Fruit fly (Drosophila melanogaster) whole organism, prepupa: ENCODE results near the gene CG33267.

Experiments used
- Blimp-1 ChIP-seq: fragments of 200-800 bp; sonication (Bioruptor generic); optimal IDR thresholded peaks from 3 replicates; lab custom pipeline; 2017; ENCODE audit warnings: missing biosample characterization, missing genetic modification characterization, mild to moderate bottlenecking, moderate library complexity, missing genetic modification reagents
- CG10631 ChIP-seq: fragments of 200-800 bp; sonication (Bioruptor generic); optimal IDR thresholded peaks from 2 replicates; lab custom pipeline; 2016; ENCODE audit warnings: missing biosample characterization, missing genetic modification characterization
- CG10669 ChIP-seq: fragments of 200-800 bp; sonication (Bioruptor generic); optimal IDR thresholded peaks from 3 replicates; lab custom pipeline; 2018; ENCODE audit warnings: missing biosample characterization, mild to moderate bottlenecking, missing genetic modification characterization, moderate library complexity
- CG11294 ChIP-seq: fragments of 200-800 bp; sonication (Bioruptor generic); IDR thresholded peaks from 2 replicates; pipeline ENCODE4 v1.3.6; 2022; ENCODE audit warnings: missing biosample characterization, missing genetic modification characterization
- CG11762 ChIP-seq: fragments of 200-800 bp; sonication (Bioruptor generic); optimal IDR thresholded peaks from 3 replicates; lab custom pipeline; 2016; ENCODE audit warnings: missing biosample characterization, missing genetic modification characterization; ENCODE audit not compliant: insufficient read depth
- CG11902 ChIP-seq: fragments of 200-800 bp; sonication (Bioruptor generic); optimal IDR thresholded peaks from 3 replicates; lab custom pipeline; 2016; ENCODE audit warnings: missing biosample characterization, missing genetic modification characterization
- CG15336 ChIP-seq: fragments of 200-800 bp; sonication (Bioruptor generic); IDR thresholded peaks from 2 replicates; pipeline ENCODE4 v1.3.6; 2022; ENCODE audit warnings: missing biosample characterization, missing genetic modification characterization
- CG16779 ChIP-seq: fragments of 200-800 bp; sonication (Bioruptor generic); optimal IDR thresholded peaks from 3 replicates; lab custom pipeline; 2017; ENCODE audit warnings: missing biosample characterization, mild to moderate bottlenecking, missing genetic modification characterization
- CG3032 ChIP-seq: fragments of 200-800 bp; optimal IDR thresholded peaks from 2 replicates; lab custom pipeline; 2019; ENCODE audit warnings: missing biosample characterization, mild to moderate bottlenecking, missing genetic modification characterization, moderate library complexity
- CG31627 ChIP-seq: fragments of 200-800 bp; sonication (Bioruptor generic); optimal IDR thresholded peaks from 3 replicates; lab custom pipeline; 2016; ENCODE audit warnings: missing biosample characterization, missing genetic modification characterization
- CG32006 ChIP-seq: fragments of 200-800 bp; sonication (Bioruptor generic); optimal IDR thresholded peaks from 3 replicates; lab custom pipeline; 2017; ENCODE audit warnings: missing biosample characterization, mild to moderate bottlenecking, missing genetic modification characterization
- CG34406 ChIP-seq: fragments of 200-800 bp; sonication (Bioruptor generic); optimal IDR thresholded peaks from 3 replicates; lab custom pipeline; 2016; ENCODE audit warnings: missing biosample characterization, missing genetic modification characterization
- CG4318 ChIP-seq: fragments of 200-800 bp; sonication (Bioruptor generic); optimal IDR thresholded peaks from 3 replicates; lab custom pipeline; 2017; ENCODE audit warnings: missing biosample characterization, mild to moderate bottlenecking, missing genetic modification characterization
- CG6163 ChIP-seq: fragments of 200-800 bp; sonication (Bioruptor generic); IDR thresholded peaks from 3 replicates; pipeline ENCODE4 v1.3.6; 2022; ENCODE audit warnings: missing biosample characterization, missing genetic modification characterization
- CG6276 ChIP-seq: fragments of 200-800 bp; sonication (Bioruptor generic); optimal IDR thresholded peaks from 2 replicates; lab custom pipeline; 2017; ENCODE audit warnings: missing biosample characterization, mild to moderate bottlenecking, missing genetic modification characterization
- CG6792 ChIP-seq: fragments of 200-800 bp; sonication (Bioruptor generic); optimal IDR thresholded peaks from 3 replicates; lab custom pipeline; 2016; ENCODE audit warnings: missing biosample characterization, missing genetic modification characterization
- CG6854 ChIP-seq: fragments of 200-800 bp; sonication (Bioruptor generic); optimal IDR thresholded peaks from 2 replicates; lab custom pipeline; 2017; ENCODE audit warnings: missing biosample characterization, mild to moderate bottlenecking, missing genetic modification characterization
- CG8119 ChIP-seq: fragments of 200-800 bp; sonication (Bioruptor generic); IDR thresholded peaks from 3 replicates; pipeline ENCODE4 v1.3.6; 2022; ENCODE audit warnings: missing biosample characterization, missing genetic modification characterization
- CG8319 ChIP-seq: fragments of 200-800 bp; sonication (Bioruptor generic); optimal IDR thresholded peaks from 3 replicates; lab custom pipeline; 2016; ENCODE audit warnings: missing biosample characterization, missing genetic modification characterization
- CG9139 ChIP-seq: fragments of 200-800 bp; sonication (Bioruptor generic); optimal IDR thresholded peaks from 3 replicates; lab custom pipeline; 2017; ENCODE audit warnings: missing biosample characterization, mild to moderate bottlenecking, missing genetic modification characterization
- Eip78C ChIP-seq: fragments of 200-800 bp; sonication (Bioruptor generic); peaks from one replicate; lab custom pipeline; 2016; ENCODE audit warnings: missing biosample characterization, missing genetic modification characterization
- Ets21C ChIP-seq: fragments of 200-800 bp; sonication (Bioruptor generic); optimal IDR thresholded peaks from 3 replicates; lab custom pipeline; 2016; ENCODE audit warnings: missing biosample characterization, missing genetic modification characterization
- Hr38 ChIP-seq: sonication (Bioruptor generic); optimal IDR thresholded peaks from 2 replicates; lab custom pipeline; 2016; ENCODE audit warnings: missing biosample characterization, missing genetic modification characterization
- Hr39 ChIP-seq: fragments of 200-800 bp; sonication (Bioruptor generic); optimal IDR thresholded peaks from 2 replicates; lab custom pipeline; 2016; ENCODE audit warnings: missing biosample characterization, missing genetic modification characterization
- Hr4 ChIP-seq: fragments of 200-800 bp; sonication (Bioruptor generic); optimal IDR thresholded peaks from 3 replicates; lab custom pipeline; 2016; ENCODE audit warnings: missing biosample characterization, missing genetic modification characterization
- Lpt ChIP-seq: fragments of 200-800 bp; sonication (Bioruptor generic); optimal IDR thresholded peaks from 3 replicates; lab custom pipeline; 2016; ENCODE audit warnings: missing biosample characterization, missing genetic modification characterization
- Met ChIP-seq: fragments of 200-800 bp; sonication (Bioruptor generic); optimal IDR thresholded peaks from 3 replicates; lab custom pipeline; 2016; ENCODE audit warnings: missing biosample characterization, missing genetic modification characterization
- OdsH ChIP-seq: fragments of 200-800 bp; sonication (Bioruptor generic); optimal IDR thresholded peaks from 3 replicates; lab custom pipeline; 2016; ENCODE audit warnings: missing biosample characterization, missing genetic modification characterization
- Smox ChIP-seq: fragments of 200-800 bp; sonication (Bioruptor generic); optimal IDR thresholded peaks from 3 replicates; lab custom pipeline; 2016; ENCODE audit warnings: missing biosample characterization, missing genetic modification characterization
- Sox102F ChIP-seq: fragments of 200-800 bp; sonication (Bioruptor generic); optimal IDR thresholded peaks from 2 replicates; lab custom pipeline; 2016; ENCODE audit warnings: missing biosample characterization, mild to moderate bottlenecking, missing genetic modification characterization
- Sox15 ChIP-seq: fragments of 200-800 bp; sonication (Bioruptor generic); optimal IDR thresholded peaks from 3 replicates; lab custom pipeline; 2016; ENCODE audit warnings: missing biosample characterization, missing genetic modification characterization
- achi ChIP-seq: fragments of 200-800 bp; sonication (Bioruptor generic); optimal IDR thresholded peaks from 3 replicates; lab custom pipeline; 2016; ENCODE audit warnings: missing biosample characterization, missing genetic modification characterization
- acj6 ChIP-seq: fragments of 200-800 bp; sonication (Bioruptor generic); optimal IDR thresholded peaks from 3 replicates; lab custom pipeline; 2016; ENCODE audit warnings: missing biosample characterization, missing genetic modification characterization
- dac ChIP-seq: fragments of 200-800 bp; sonication (Bioruptor generic); optimal IDR thresholded peaks from 2 replicates; lab custom pipeline; 2017; ENCODE audit warnings: missing biosample characterization, mild to moderate bottlenecking, missing genetic modification characterization
- dsx ChIP-seq: fragments of 200-800 bp; optimal IDR thresholded peaks from 3 replicates; lab custom pipeline; 2019; ENCODE audit warnings: missing biosample characterization, mild to moderate bottlenecking, missing genetic modification characterization, moderate library complexity; ENCODE audit not compliant: poor library complexity, severe bottlenecking
- eg ChIP-seq: fragments of 200-800 bp; sonication (Bioruptor generic); IDR thresholded peaks from 3 replicates; pipeline ENCODE4 v1.3.6; 2022; ENCODE audit warnings: missing biosample characterization, missing genetic modification characterization
- fd85E ChIP-seq: fragments of 200-800 bp; sonication (Bioruptor generic); optimal IDR thresholded peaks from 3 replicates; lab custom pipeline; 2016; ENCODE audit warnings: missing biosample characterization, missing genetic modification characterization
- fkh ChIP-seq: fragments of 200-800 bp; sonication (Bioruptor generic); optimal IDR thresholded peaks from 3 replicates; lab custom pipeline; 2017; ENCODE audit warnings: missing biosample characterization, mild to moderate bottlenecking, missing genetic modification characterization, moderate library complexity
- lz ChIP-seq: fragments of 200-800 bp; sonication (Bioruptor generic); optimal IDR thresholded peaks from 3 replicates; lab custom pipeline; 2016; ENCODE audit warnings: missing biosample characterization, missing genetic modification characterization
- net ChIP-seq: fragments of 200-800 bp; sonication (Bioruptor generic); optimal IDR thresholded peaks from 3 replicates; lab custom pipeline; 2016; ENCODE audit warnings: missing biosample characterization, missing genetic modification characterization
- pdm3 ChIP-seq: fragments of 200-800 bp; sonication (Bioruptor generic); optimal IDR thresholded peaks from 3 replicates; lab custom pipeline; 2016; ENCODE audit warnings: missing biosample characterization, missing genetic modification characterization
- ss ChIP-seq, 2 experiments: fragments of 200-800 bp; sonication (Bioruptor generic); optimal IDR thresholded peaks; 2 replicates in 1 of 2; 3 replicates in 1 of 2; lab custom pipeline; 2017 to 2018; ENCODE audit warnings: mild to moderate bottlenecking in 2 of 2, missing biosample characterization in 2 of 2, missing genetic modification characterization in 2 of 2, moderate library complexity in 1 of 2
- svp ChIP-seq: fragments of 200-800 bp; sonication (Bioruptor generic); peaks from one replicate; lab custom pipeline; 2016; ENCODE audit warnings: missing biosample characterization, missing genetic modification characterization
- vri ChIP-seq: fragments of 200-800 bp; sonication (Bioruptor generic); optimal IDR thresholded peaks from 3 replicates; lab custom pipeline; 2016; ENCODE audit warnings: missing biosample characterization, mild to moderate bottlenecking, missing genetic modification characterization

CG33267 gene

DNA sequence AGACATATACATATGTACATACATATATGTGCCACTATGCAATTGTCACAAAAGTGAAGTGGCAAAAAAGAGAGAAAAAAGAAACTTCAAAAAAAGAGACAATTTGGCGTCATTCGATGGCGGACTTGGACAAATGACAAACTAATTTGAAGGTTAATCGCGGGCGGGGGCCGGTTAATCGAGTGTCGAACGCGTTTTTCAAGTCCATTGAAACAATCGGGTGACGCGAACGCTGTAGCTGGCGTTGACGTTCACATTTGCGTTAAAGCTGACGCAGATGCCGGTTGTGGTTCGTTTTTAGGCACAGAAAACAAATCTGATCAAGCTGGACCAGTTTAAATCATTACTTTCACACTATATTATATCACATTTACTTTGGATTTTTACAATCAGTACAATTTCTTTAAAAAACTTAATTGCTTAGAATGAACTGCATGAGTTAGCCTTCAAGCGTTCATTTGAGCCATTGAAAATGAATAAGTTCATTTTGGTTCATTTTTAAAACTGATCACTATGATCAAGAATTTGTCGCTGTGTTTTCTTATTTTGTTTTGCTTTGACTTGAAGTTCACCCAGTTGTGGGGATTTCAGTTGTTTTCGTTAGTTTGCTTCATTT is 30.5 kb upstream of the CG33267 start (continued):
- TF ChIP-seq eg (GFP tag; lab: Robert Waterston, UW) (no peak), Sox102F (peak; percentile 55), CG6792 (GFP tag; lab: Kevin White, UChicago) (peak; percentile 33), CG3032 (tag; lab: Kevin White, UChicago) (no peak), Hr39 (GFP tag; lab: Kevin White, UChicago) (peak; percentile 71), net (GFP tag; lab: Kevin White, UChicago) (peak; percentile 19), Sox15 (GFP tag; lab: Kevin White, UChicago) (no peak), CG8119 (GFP tag; lab: Robert Waterston, UW) (peak; percentile 37; the same call in 2 of the 3 replicates), Ets21C (GFP tag; lab: Kevin White, UChicago) (peak; percentile 47), CG9139 (GFP tag; lab: Kevin White, UChicago) (no peak), CG11902 (no peak), Blimp-1 (GFP tag; lab: Kevin White, UChicago) (no peak), CG16779 (tag; lab: Kevin White, UChicago) (no peak), OdsH (peak; percentile 42), CG31627 (peak; percentile 68), CG4318 (peak; percentile 10), acj6 (GFP tag; lab: Kevin White, UChicago) (peak; percentile 46), svp (GFP tag; lab: Kevin White, UChicago) (peak; percentile 77), dsx (GFP tag; lab: Kevin White, UChicago) (no peak), CG11762 (GFP tag; lab: Kevin White, UChicago) (peak; percentile 26), CG8319 (GFP tag; lab: Kevin White, UChicago) (peak; percentile 4), Lpt (GFP tag; lab: Kevin White, UChicago) (no peak), dac (GFP tag; lab: Kevin White, UChicago) (peak; percentile 19), Smox (GFP tag; lab: Kevin White, UChicago) (peak; percentile 61), ss (GFP tag; optimal IDR thresholded peaks at IDR 0.05; lab: Kevin White, UChicago) (no peak), CG34406 (GFP tag; lab: Kevin White, UChicago) (peak; percentile 44), CG10631 (GFP tag; lab: Kevin White, UChicago) (no peak), CG11294 (GFP tag; lab: Robert Waterston, UW) (no peak), lz (GFP tag; lab: Kevin White, UChicago) (peak; percentile 60), achi (peak; percentile 43), Eip78C (GFP tag; lab: Kevin White, UChicago) (peak; percentile 79), Hr38 (no peak), Met (GFP tag; lab: Kevin White, UChicago) (peak; percentile 61), CG32006 (GFP tag; lab: Kevin White, UChicago) (peak; percentile 59), fd85E (no peak), CG6163 (GFP tag; lab: Robert Waterston, UW) (no peak), CG10669 (GFP tag; lab: Kevin White, UChicago) (no peak), vri (GFP tag; lab: Kevin White, UChicago) (no peak)

DNA sequence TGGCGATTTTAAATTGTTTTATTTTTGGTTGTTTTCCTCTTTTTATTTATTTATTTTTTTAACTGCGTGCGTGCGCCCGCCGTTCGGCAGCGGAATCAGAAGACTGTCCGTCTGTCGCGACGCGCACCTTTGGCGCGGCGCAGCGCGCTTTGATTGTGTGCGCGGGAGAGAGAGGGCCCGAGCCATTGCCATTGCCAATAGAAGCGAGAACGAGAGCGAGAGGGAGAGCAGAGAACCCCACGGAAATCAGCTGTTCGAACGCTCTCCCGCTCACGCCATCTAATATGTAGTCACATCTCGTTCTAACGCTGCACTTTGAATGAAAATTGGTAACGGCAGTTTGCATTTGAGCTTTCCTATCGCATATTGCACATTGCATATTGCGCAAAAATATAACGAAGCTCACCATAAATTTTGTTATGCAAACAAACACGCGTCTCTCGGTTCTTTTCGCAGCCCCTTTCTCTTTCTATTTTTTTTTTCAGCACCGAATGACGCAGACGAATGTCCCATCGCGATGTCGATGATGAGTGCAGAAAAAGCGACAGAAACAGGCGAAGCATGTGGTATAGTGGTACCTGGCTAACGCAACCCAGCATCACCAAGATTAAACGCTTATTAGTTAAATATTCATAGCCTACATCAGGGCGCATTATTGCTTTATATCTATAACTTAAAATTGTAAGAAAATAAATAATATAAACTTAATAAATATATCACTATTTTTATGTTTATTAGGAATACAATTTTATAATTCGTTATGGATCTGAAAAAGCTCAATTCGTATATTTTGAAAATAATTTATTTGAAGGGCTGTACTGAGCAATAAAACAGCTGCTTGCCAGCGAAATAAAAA is 29.7 kb upstream of the CG33267 start:
- TF ChIP-seq CG11294 (GFP tag; lab: Robert Waterston, UW) = peak; percentile 57
- TF ChIP-seq CG15336 (GFP tag; lab: Robert Waterston, UW) = peak; percentile 56; the same call in 1 of the 2 replicates
- no peak for TF ChIP-seq Lpt (GFP tag; lab: Kevin White, UChicago)
- peak; percentile 19 for TF ChIP-seq CG6276 (GFP tag; lab: Kevin White, UChicago)
- peak; percentile 7 for TF ChIP-seq pdm3 (GFP tag; lab: Kevin White, UChicago)
- peak; percentile 64 for TF ChIP-seq CG6163 (GFP tag; lab: Robert Waterston, UW)
- no peak for TF ChIP-seq CG8319 (GFP tag; lab: Kevin White, UChicago)
- peak; percentile 49 for TF ChIP-seq vri (GFP tag; lab: Kevin White, UChicago)
- TF ChIP-seq CG6854 (GFP tag; lab: Kevin White, UChicago) = no peak
- peak; percentile 20 for TF ChIP-seq svp (GFP tag; lab: Kevin White, UChicago)
- no peak for TF ChIP-seq fd85E
- TF ChIP-seq eg (GFP tag; lab: Robert Waterston, UW) = peak; percentile 73
- peak; percentile 16 for TF ChIP-seq Hr4 (GFP tag; lab: Kevin White, UChicago)
- TF ChIP-seq Ets21C (GFP tag; lab: Kevin White, UChicago) = no peak
- TF ChIP-seq CG16779 (tag; lab: Kevin White, UChicago) = no peak
- peak; percentile 35 for TF ChIP-seq achi
- peak; percentile 7 for TF ChIP-seq OdsH
- TF ChIP-seq CG8119 (GFP tag; lab: Robert Waterston, UW) = peak; percentile 39; the same call in 2 of the 3 replicates
- peak; percentile 15 for TF ChIP-seq acj6 (GFP tag; lab: Kevin White, UChicago)
- TF ChIP-seq CG32006 (GFP tag; lab: Kevin White, UChicago) = peak; percentile 60
- TF ChIP-seq fkh = peak; percentile 18
- no peak for TF ChIP-seq dac (GFP tag; lab: Kevin White, UChicago)
- TF ChIP-seq dsx (GFP tag; lab: Kevin White, UChicago) = no peak
- no peak for TF ChIP-seq CG11902
